Fruit fly (Drosophila melanogaster) S2 (cell line): ENCODE results near the gene CG6325.

Source experiments
- CG8478 ChIP-seq: fragments of >200 bp; optimal IDR thresholded peaks from 2 replicates; lab custom pipeline; 2018
- CTCF ChIP-seq, 2 experiments: fragments of >200 bp; optimal IDR thresholded peaks; 2 replicates each; lab custom pipeline; 2018

The CG6325 gene

DNA sequence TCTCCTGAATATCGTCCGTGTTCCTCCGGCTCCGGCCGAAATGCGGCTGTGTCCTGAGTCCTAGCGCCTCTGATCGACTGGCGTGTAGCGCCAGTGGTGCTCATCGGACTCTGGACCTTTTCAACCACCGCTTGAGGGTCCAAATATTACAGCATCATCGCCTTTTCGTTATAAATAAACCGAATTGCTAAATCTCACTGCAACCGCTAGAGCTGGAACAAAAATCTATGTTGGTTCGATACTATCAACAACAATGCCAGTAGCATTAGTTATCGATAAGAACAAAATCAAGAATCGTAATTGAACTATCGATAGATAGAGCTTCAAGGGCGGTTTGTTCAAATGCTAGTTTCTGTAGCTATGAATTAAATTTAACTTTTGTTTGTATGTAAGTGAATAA lies at the start of gene CG6325:
Gene CG6325, minus strand, starts transcription at position 220 of the 400 bp plus-strand sequence.
- TF ChIP-seq CG8478 (lab: Kevin White, UChicago) (no peak), CTCF (optimal IDR thresholded peaks at IDR 0.05; lab: Kevin White, UChicago) (no peak)

DNA sequence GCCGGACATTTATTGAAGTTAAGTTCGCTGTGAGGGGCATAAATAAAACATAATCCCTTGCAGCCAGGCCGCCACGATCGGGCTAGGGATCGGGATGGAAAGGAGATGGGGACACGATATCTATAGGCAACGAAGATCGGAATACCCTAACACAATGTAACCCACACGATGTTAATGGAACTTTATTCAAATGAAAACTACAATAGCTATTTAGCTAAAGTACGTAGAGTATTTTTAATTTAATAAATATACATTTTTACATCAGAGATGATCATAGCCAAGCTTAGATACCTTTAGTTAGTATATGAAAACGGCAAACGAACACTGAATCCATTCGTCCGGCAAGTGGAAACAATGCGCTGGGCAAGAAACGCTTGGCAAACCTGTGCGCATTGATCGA lies 47.8 kb upstream of the CG6325 start:
- no peak for TF ChIP-seq CG8478 (lab: Kevin White, UChicago)
- no peak for TF ChIP-seq CTCF (optimal IDR thresholded peaks at IDR 0.05; lab: Kevin White, UChicago)

- no peak for TF ChIP-seq CG8478 (lab: Kevin White, UChicago)
- no peak for TF ChIP-seq CTCF (optimal IDR thresholded peaks at IDR 0.05; lab: Kevin White, UChicago)
Measured at dm6 chr3R:10448957-10449356, 41.9 kb upstream of the CG6325 start.

- TF ChIP-seq CTCF (optimal IDR thresholded peaks at IDR 0.05; lab: Kevin White, UChicago) (peak; percentile 93 to 96), CG8478 (lab: Kevin White, UChicago) (no peak)
Measured at dm6 chr3R:10436989-10437388, 29.9 kb upstream of the CG6325 start.

- no peak for TF ChIP-seq CTCF (optimal IDR thresholded peaks at IDR 0.05; lab: Kevin White, UChicago)
- TF ChIP-seq CG8478 (lab: Kevin White, UChicago) = no peak
Measured at dm6 chr3R:10434489-10434888, 27.4 kb upstream of the CG6325 start, which contains the start of gene Cyp12e1. Gene Cyp12e1 (plus strand): TSS chr3R:10434789.

DNA sequence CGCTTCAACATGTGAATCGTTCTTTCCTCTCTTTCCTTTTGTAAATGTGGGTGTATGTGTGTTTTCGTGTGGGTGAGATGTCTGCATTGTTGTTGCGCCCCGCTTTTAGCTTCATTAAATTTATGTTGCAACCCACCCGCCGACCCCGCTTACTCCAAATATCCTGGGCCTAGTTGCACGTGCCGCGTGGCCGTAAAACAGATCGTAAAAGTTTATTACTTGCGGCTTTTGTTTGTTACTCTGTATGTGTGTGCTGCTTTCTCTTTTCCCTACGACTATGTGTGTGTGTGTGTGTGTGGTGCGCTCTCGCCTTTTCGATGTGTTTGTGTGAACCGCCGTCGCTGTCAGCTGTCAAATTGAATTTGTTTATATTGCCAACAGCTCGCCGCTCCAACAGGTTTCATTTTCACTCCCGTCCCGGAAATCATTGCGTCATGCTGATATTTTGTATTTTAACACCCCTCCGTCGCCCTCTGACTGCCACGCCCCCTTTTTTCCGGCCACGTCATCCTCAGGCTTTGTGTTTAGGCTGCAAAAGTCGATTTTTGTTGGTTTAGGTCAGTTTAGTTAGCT lies 26.4 kb upstream of the CG6325 start:
- TF ChIP-seq CG8478 (lab: Kevin White, UChicago) = no peak
- TF ChIP-seq CTCF (optimal IDR thresholded peaks at IDR 0.05; lab: Kevin White, UChicago) = no peak

- TF ChIP-seq CG8478 (lab: Kevin White, UChicago) (no peak), CTCF (optimal IDR thresholded peaks at IDR 0.05; lab: Kevin White, UChicago) (no peak)
Measured at dm6 chr3R:10431089-10431488, 24.0 kb upstream of the CG6325 start.

- TF ChIP-seq CG8478 (lab: Kevin White, UChicago) = no peak
- TF ChIP-seq CTCF (optimal IDR thresholded peaks at IDR 0.05; lab: Kevin White, UChicago) = no peak
Measured at dm6 chr3R:10428324-10428723, 21.2 kb upstream of the CG6325 start, which contains the start of gene CG46270. Gene CG46270 (minus strand): TSS chr3R:10428424.

DNA sequence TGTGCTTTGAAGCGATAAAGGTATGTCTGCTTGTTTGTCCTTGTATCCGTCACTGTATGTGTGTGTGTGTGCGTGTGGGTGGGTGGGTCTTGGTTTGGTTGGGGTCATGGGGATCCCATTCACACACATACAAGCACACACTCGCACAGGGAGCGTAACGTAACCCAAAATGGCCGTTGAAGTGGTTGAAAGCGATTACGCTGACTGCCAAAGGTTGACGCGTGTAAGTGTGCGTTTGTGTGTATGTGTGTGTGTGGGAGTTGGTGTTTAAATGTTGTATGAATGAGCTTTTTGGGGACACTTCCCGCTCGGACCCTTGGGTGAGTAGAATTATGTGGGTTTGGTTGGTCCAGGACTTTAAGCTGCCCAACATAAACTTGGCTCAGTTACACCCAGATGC lies 14.1 kb upstream of the CG6325 start:
- no peak for TF ChIP-seq CTCF (optimal IDR thresholded peaks at IDR 0.05; lab: Kevin White, UChicago)
- TF ChIP-seq CG8478 (lab: Kevin White, UChicago) = no peak

DNA sequence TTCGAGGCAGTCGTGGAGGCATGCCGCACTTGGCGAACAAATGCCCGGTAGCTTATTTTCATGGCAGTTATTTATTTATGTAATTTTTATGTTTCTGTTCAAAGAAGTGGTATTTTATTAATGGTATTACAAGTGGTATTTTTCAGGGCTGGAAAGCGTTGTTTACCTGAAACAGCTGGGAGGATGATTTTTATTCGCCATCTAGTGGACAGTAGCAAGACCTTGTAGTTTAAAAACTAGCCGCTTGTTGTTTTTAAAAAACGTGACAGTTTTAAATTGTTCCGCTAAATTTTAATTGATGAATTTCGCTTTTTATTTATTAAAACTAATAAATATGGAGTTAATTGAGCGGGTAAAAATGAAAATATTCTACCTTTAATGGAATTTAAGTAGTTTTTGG lies 8.8 kb upstream of the CG6325 start, which contains the start of gene CG6345:
Gene CG6345, minus strand, starts transcription at position 124 of the 400 bp plus-strand sequence.
- TF ChIP-seq CTCF (optimal IDR thresholded peaks at IDR 0.05; lab: Kevin White, UChicago) (peak; percentile 76 to 95), CG8478 (lab: Kevin White, UChicago) (no peak)

DNA sequence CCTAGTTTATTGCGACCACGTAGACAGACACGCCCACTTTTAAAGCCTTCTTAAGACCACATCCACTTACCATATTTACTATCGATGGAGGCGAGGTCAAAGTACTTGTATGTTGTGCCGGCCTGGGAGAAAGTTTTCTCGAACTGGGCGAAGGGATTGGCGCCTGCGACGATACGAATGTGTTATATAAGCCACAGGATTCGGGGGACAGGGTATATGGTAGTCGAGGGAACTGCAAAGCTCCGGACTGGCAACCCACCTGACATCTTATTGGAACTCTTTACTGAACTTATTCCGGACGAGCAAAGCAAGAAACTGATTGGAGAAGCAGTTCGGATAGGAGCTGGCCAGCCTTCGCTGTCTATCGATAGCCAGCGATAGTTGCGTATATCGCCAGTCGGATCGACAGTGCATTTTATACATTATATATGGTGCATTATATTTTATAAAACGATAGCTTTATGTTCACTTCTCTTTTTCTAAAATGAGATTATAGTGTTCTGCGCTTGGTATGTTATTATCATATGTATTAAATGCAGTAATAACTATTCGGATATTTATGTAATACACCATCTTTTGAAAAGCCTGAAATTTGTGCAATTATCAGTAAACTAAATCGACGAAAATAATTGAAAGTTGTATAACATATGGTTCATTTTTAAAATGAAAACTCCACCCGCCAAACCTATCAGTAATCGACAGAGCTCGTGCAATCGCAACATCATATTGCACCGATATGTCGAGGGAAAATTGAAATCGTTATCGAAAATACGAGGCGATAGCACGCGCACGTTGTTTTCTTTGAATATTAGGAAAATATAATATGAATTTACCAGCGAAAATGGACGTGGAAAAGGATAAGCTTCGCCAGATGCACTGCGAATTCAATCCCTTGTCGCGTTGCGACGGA lies 5.7 kb upstream of the CG6325 start, which contains the start of the genes Irp-1B and Rrp46:
Gene Irp-1B, minus strand, starts transcription at position 320 of the 910 bp plus-strand sequence.
Gene Rrp46, plus strand, starts transcription at position 752 of the 910 bp plus-strand sequence.
- TF ChIP-seq CTCF (optimal IDR thresholded peaks at IDR 0.05; lab: Kevin White, UChicago) (no peak), CG8478 (lab: Kevin White, UChicago) (no peak)

- no peak for TF ChIP-seq CTCF (optimal IDR thresholded peaks at IDR 0.05; lab: Kevin White, UChicago)
- TF ChIP-seq CG8478 (lab: Kevin White, UChicago) = no peak
Measured at dm6 chr3R:10411752-10412549, 4.9 kb upstream of the CG6325 start.

DNA sequence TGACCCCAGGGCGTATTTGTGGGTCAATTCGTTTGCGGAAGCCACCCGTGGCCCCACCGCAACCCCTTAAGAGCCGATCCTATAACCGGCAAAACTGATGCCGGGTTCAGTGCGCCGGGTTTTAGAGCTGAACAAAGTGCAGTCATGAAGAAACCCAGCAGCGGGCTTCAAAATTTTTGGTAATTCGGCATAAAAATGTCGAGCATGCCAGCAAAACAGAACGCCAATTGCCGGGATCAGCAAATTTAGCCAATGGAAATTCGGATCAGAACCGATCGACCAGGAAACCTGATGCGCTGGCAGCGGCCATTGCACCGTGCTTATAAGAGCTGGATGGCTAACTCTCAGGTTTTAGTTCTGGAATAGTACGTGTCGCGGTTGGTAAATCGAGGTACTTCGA lies 573 bp upstream of the CG6325 start:
- TF ChIP-seq CG8478 (lab: Kevin White, UChicago) = no peak
- no peak for TF ChIP-seq CTCF (optimal IDR thresholded peaks at IDR 0.05; lab: Kevin White, UChicago)

- no peak for TF ChIP-seq CTCF (optimal IDR thresholded peaks at IDR 0.05; lab: Kevin White, UChicago)
- TF ChIP-seq CG8478 (lab: Kevin White, UChicago) = no peak
Measured at dm6 chr3R:10403940-10404339, 3.1 kb downstream of the CG6325 start.
